Fruit fly (Drosophila melanogaster) whole organism, prepupa: ENCODE measurements around the gene CG33124.
A peak's percentile ranks its signal among the peaks of the same experiment; 100 is the strongest.

Source experiments
- CG10631 ChIP-seq: fragments of 200-800 bp; sonication (Bioruptor generic); optimal IDR thresholded peaks from 2 replicates; lab custom pipeline; 2016; ENCODE audit warnings: missing biosample characterization, missing genetic modification characterization
- CG10669 ChIP-seq: fragments of 200-800 bp; sonication (Bioruptor generic); optimal IDR thresholded peaks from 3 replicates; lab custom pipeline; 2018; ENCODE audit warnings: missing biosample characterization, mild to moderate bottlenecking, missing genetic modification characterization, moderate library complexity
- CG11902 ChIP-seq: fragments of 200-800 bp; sonication (Bioruptor generic); optimal IDR thresholded peaks from 3 replicates; lab custom pipeline; 2016; ENCODE audit warnings: missing biosample characterization, missing genetic modification characterization
- CG15336 ChIP-seq: fragments of 200-800 bp; sonication (Bioruptor generic); IDR thresholded peaks from 2 replicates; pipeline ENCODE4 v1.3.6; 2022; ENCODE audit warnings: missing biosample characterization, missing genetic modification characterization
- CG1621 ChIP-seq: fragments of 200-800 bp; sonication (Bioruptor generic); optimal IDR thresholded peaks from 3 replicates; lab custom pipeline; 2018; ENCODE audit warnings: missing biosample characterization, mild to moderate bottlenecking, missing genetic modification characterization
- CG16779 ChIP-seq: fragments of 200-800 bp; sonication (Bioruptor generic); optimal IDR thresholded peaks from 3 replicates; lab custom pipeline; 2017; ENCODE audit warnings: missing biosample characterization, mild to moderate bottlenecking, missing genetic modification characterization
- CG3032 ChIP-seq: fragments of 200-800 bp; optimal IDR thresholded peaks from 2 replicates; lab custom pipeline; 2019; ENCODE audit warnings: missing biosample characterization, mild to moderate bottlenecking, missing genetic modification characterization, moderate library complexity
- CG32006 ChIP-seq: fragments of 200-800 bp; sonication (Bioruptor generic); optimal IDR thresholded peaks from 3 replicates; lab custom pipeline; 2017; ENCODE audit warnings: missing biosample characterization, mild to moderate bottlenecking, missing genetic modification characterization
- CG34406 ChIP-seq: fragments of 200-800 bp; sonication (Bioruptor generic); optimal IDR thresholded peaks from 3 replicates; lab custom pipeline; 2016; ENCODE audit warnings: missing biosample characterization, missing genetic modification characterization
- CG3919 ChIP-seq: fragments of 200-800 bp; sonication (Bioruptor generic); optimal IDR thresholded peaks from 3 replicates; lab custom pipeline; 2016; ENCODE audit warnings: missing biosample characterization, missing genetic modification characterization
- CG4318 ChIP-seq: fragments of 200-800 bp; sonication (Bioruptor generic); optimal IDR thresholded peaks from 3 replicates; lab custom pipeline; 2017; ENCODE audit warnings: missing biosample characterization, mild to moderate bottlenecking, missing genetic modification characterization
- CG6163 ChIP-seq: fragments of 200-800 bp; sonication (Bioruptor generic); IDR thresholded peaks from 3 replicates; pipeline ENCODE4 v1.3.6; 2022; ENCODE audit warnings: missing biosample characterization, missing genetic modification characterization
- CG6276 ChIP-seq: fragments of 200-800 bp; sonication (Bioruptor generic); optimal IDR thresholded peaks from 2 replicates; lab custom pipeline; 2017; ENCODE audit warnings: missing biosample characterization, mild to moderate bottlenecking, missing genetic modification characterization
- CG6792 ChIP-seq: fragments of 200-800 bp; sonication (Bioruptor generic); optimal IDR thresholded peaks from 3 replicates; lab custom pipeline; 2016; ENCODE audit warnings: missing biosample characterization, missing genetic modification characterization
- CG6854 ChIP-seq: fragments of 200-800 bp; sonication (Bioruptor generic); optimal IDR thresholded peaks from 2 replicates; lab custom pipeline; 2017; ENCODE audit warnings: missing biosample characterization, mild to moderate bottlenecking, missing genetic modification characterization
- CG7368 ChIP-seq: fragments of 200-800 bp; sonication (Bioruptor generic); optimal IDR thresholded peaks from 3 replicates; lab custom pipeline; 2016; ENCODE audit warnings: missing biosample characterization, missing genetic modification characterization
- CG8119 ChIP-seq: fragments of 200-800 bp; sonication (Bioruptor generic); IDR thresholded peaks from 3 replicates; pipeline ENCODE4 v1.3.6; 2022; ENCODE audit warnings: missing biosample characterization, missing genetic modification characterization
- CG8319 ChIP-seq: fragments of 200-800 bp; sonication (Bioruptor generic); optimal IDR thresholded peaks from 3 replicates; lab custom pipeline; 2016; ENCODE audit warnings: missing biosample characterization, missing genetic modification characterization
- CG8632 ChIP-seq: fragments of 200-800 bp; sonication (Bioruptor generic); optimal IDR thresholded peaks from 3 replicates; lab custom pipeline; 2016; ENCODE audit warnings: missing biosample characterization, missing genetic modification characterization
- CG9139 ChIP-seq: fragments of 200-800 bp; sonication (Bioruptor generic); optimal IDR thresholded peaks from 3 replicates; lab custom pipeline; 2017; ENCODE audit warnings: missing biosample characterization, mild to moderate bottlenecking, missing genetic modification characterization
- Eip78C ChIP-seq: fragments of 200-800 bp; sonication (Bioruptor generic); peaks from one replicate; lab custom pipeline; 2016; ENCODE audit warnings: missing biosample characterization, missing genetic modification characterization
- Eip93F ChIP-seq: fragments of 200-800 bp; sonication (Bioruptor generic); optimal IDR thresholded peaks from 2 replicates; lab custom pipeline; 2016; ENCODE audit warnings: missing biosample characterization, mild to moderate bottlenecking, missing genetic modification characterization
- Ets21C ChIP-seq: fragments of 200-800 bp; sonication (Bioruptor generic); optimal IDR thresholded peaks from 3 replicates; lab custom pipeline; 2016; ENCODE audit warnings: missing biosample characterization, missing genetic modification characterization
- Ets96B ChIP-seq: fragments of 200-800 bp; optimal IDR thresholded peaks from 2 replicates; lab custom pipeline; 2019; ENCODE audit warnings: missing biosample characterization, mild to moderate bottlenecking, missing genetic modification characterization, moderate library complexity
- Gug ChIP-seq: fragments of 200-800 bp; sonication (Bioruptor generic); IDR thresholded peaks from 2 replicates; pipeline ENCODE4 v1.3.6; 2022; ENCODE audit warnings: missing biosample characterization, missing genetic modification characterization
- Hr39 ChIP-seq: fragments of 200-800 bp; sonication (Bioruptor generic); optimal IDR thresholded peaks from 2 replicates; lab custom pipeline; 2016; ENCODE audit warnings: missing biosample characterization, missing genetic modification characterization
- Hr4 ChIP-seq: fragments of 200-800 bp; sonication (Bioruptor generic); optimal IDR thresholded peaks from 3 replicates; lab custom pipeline; 2016; ENCODE audit warnings: missing biosample characterization, missing genetic modification characterization
- Lpt ChIP-seq: fragments of 200-800 bp; sonication (Bioruptor generic); optimal IDR thresholded peaks from 3 replicates; lab custom pipeline; 2016; ENCODE audit warnings: missing biosample characterization, missing genetic modification characterization
- Met ChIP-seq: fragments of 200-800 bp; sonication (Bioruptor generic); optimal IDR thresholded peaks from 3 replicates; lab custom pipeline; 2016; ENCODE audit warnings: missing biosample characterization, missing genetic modification characterization
- OdsH ChIP-seq: fragments of 200-800 bp; sonication (Bioruptor generic); optimal IDR thresholded peaks from 3 replicates; lab custom pipeline; 2016; ENCODE audit warnings: missing biosample characterization, missing genetic modification characterization
- Smox ChIP-seq: fragments of 200-800 bp; sonication (Bioruptor generic); optimal IDR thresholded peaks from 3 replicates; lab custom pipeline; 2016; ENCODE audit warnings: missing biosample characterization, missing genetic modification characterization
- Sox102F ChIP-seq: fragments of 200-800 bp; sonication (Bioruptor generic); optimal IDR thresholded peaks from 2 replicates; lab custom pipeline; 2016; ENCODE audit warnings: missing biosample characterization, mild to moderate bottlenecking, missing genetic modification characterization
- Sox14 ChIP-seq: fragments of 200-800 bp; sonication (Bioruptor generic); optimal IDR thresholded peaks from 3 replicates; lab custom pipeline; 2016; ENCODE audit warnings: missing biosample characterization, missing genetic modification characterization
- Sox15 ChIP-seq: fragments of 200-800 bp; sonication (Bioruptor generic); optimal IDR thresholded peaks from 3 replicates; lab custom pipeline; 2016; ENCODE audit warnings: missing biosample characterization, missing genetic modification characterization
- achi ChIP-seq: fragments of 200-800 bp; sonication (Bioruptor generic); optimal IDR thresholded peaks from 3 replicates; lab custom pipeline; 2016; ENCODE audit warnings: missing biosample characterization, missing genetic modification characterization
- acj6 ChIP-seq: fragments of 200-800 bp; sonication (Bioruptor generic); optimal IDR thresholded peaks from 3 replicates; lab custom pipeline; 2016; ENCODE audit warnings: missing biosample characterization, missing genetic modification characterization
- dac ChIP-seq: fragments of 200-800 bp; sonication (Bioruptor generic); optimal IDR thresholded peaks from 2 replicates; lab custom pipeline; 2017; ENCODE audit warnings: missing biosample characterization, mild to moderate bottlenecking, missing genetic modification characterization
- dsx ChIP-seq: fragments of 200-800 bp; optimal IDR thresholded peaks from 3 replicates; lab custom pipeline; 2019; ENCODE audit warnings: missing biosample characterization, mild to moderate bottlenecking, missing genetic modification characterization, moderate library complexity; ENCODE audit not compliant: poor library complexity, severe bottlenecking
- eg ChIP-seq: fragments of 200-800 bp; sonication (Bioruptor generic); IDR thresholded peaks from 3 replicates; pipeline ENCODE4 v1.3.6; 2022; ENCODE audit warnings: missing biosample characterization, missing genetic modification characterization
- esn ChIP-seq: fragments of 200-800 bp; sonication (Bioruptor generic); optimal IDR thresholded peaks from 2 replicates; lab custom pipeline; 2016; ENCODE audit warnings: missing biosample characterization, mild to moderate bottlenecking, missing genetic modification characterization, moderate library complexity
- fd59A ChIP-seq: fragments of 200-800 bp; sonication (Bioruptor generic); optimal IDR thresholded peaks from 2 replicates; lab custom pipeline; 2017; ENCODE audit warnings: missing biosample characterization, mild to moderate bottlenecking, missing genetic modification characterization, missing genetic modification reagents
- fkh ChIP-seq: fragments of 200-800 bp; sonication (Bioruptor generic); optimal IDR thresholded peaks from 3 replicates; lab custom pipeline; 2017; ENCODE audit warnings: missing biosample characterization, mild to moderate bottlenecking, missing genetic modification characterization, moderate library complexity
- lz ChIP-seq: fragments of 200-800 bp; sonication (Bioruptor generic); optimal IDR thresholded peaks from 3 replicates; lab custom pipeline; 2016; ENCODE audit warnings: missing biosample characterization, missing genetic modification characterization
- pdm3 ChIP-seq: fragments of 200-800 bp; sonication (Bioruptor generic); optimal IDR thresholded peaks from 3 replicates; lab custom pipeline; 2016; ENCODE audit warnings: missing biosample characterization, missing genetic modification characterization
- salr ChIP-seq, 2 experiments: fragments of 200-800 bp; sonication (Bioruptor generic); optimal IDR thresholded peaks; 3 replicates each; lab custom pipeline; 2016 to 2018; ENCODE audit warnings: missing biosample characterization in 2 of 2, missing genetic modification characterization in 2 of 2, mild to moderate bottlenecking in 1 of 2
- spab ChIP-seq: fragments of 200-800 bp; sonication (Bioruptor generic); optimal IDR thresholded peaks from 2 replicates; lab custom pipeline; 2017; ENCODE audit warnings: missing biosample characterization, mild to moderate bottlenecking, missing genetic modification characterization, missing genetic modification reagents
- ss ChIP-seq, 2 experiments: fragments of 200-800 bp; sonication (Bioruptor generic); optimal IDR thresholded peaks; 2 replicates in 1 of 2; 3 replicates in 1 of 2; lab custom pipeline; 2017 to 2018; ENCODE audit warnings: mild to moderate bottlenecking in 2 of 2, missing biosample characterization in 2 of 2, missing genetic modification characterization in 2 of 2, moderate library complexity in 1 of 2
- svp ChIP-seq: fragments of 200-800 bp; sonication (Bioruptor generic); peaks from one replicate; lab custom pipeline; 2016; ENCODE audit warnings: missing biosample characterization, missing genetic modification characterization
- topi ChIP-seq: fragments of 200-800 bp; sonication (Bioruptor generic); optimal IDR thresholded peaks from 3 replicates; lab custom pipeline; 2016; ENCODE audit warnings: missing biosample characterization, missing genetic modification characterization

CG33124 gene

DNA sequence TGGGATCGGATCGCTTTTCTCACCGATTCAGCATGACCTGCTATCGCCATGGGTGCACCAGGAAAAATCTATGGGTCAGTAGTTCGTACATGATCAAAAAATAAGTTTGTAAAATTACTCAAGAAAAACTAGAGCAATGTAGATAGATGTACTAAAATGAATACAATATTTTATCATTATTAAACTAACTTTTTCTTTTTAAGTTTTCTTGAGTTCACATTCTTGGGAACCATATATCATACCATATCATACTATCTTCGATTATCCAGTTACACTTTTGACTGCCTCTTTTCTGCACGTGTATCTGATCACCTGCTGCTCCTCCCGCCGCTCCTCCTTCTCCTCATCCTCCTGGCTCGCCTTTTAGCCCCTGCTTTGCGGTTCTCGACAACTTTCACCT lies 23.5 kb downstream of the CG33124 start (continued):
- TF ChIP-seq acj6 (GFP tag; lab: Kevin White, UChicago) (peak; percentile 29), pdm3 (GFP tag; lab: Kevin White, UChicago) (peak; percentile 48), Smox (GFP tag; lab: Kevin White, UChicago) (peak; percentile 49), lz (peak; percentile 36), Ets21C (peak; percentile 6), CG6163 (GFP tag; lab: Robert Waterston, UW) (0 out of 3 replicates have a peak, but pooled peaks have one; percentile 27), topi (GFP tag; lab: Kevin White, UChicago) (peak; percentile 29), Sox102F (GFP tag; lab: Kevin White, UChicago) (peak; percentile 20), CG9139 (GFP tag; lab: Kevin White, UChicago) (no peak), Eip78C (peak; percentile 87), dsx (GFP tag; lab: Kevin White, UChicago) (no peak)

DNA sequence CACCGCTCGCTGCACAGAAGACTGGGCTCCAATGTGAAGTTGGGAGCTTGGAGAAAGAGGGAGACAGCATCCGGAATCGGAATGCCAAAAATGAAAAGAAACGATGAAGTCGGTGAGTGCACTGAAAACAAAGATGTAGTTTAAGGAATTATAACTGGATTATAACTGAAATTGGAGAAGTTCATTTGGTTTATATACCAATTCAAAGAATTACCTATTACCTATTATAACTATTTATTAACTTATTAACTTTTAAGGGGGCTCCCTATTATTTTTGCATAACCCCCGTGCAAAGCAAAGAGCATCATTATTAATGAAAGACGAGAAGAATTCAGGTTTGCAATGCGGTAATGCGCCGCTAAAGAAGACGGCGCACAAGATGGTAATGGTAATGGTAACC lies 24.2 kb downstream of the CG33124 start:
- TF ChIP-seq esn (GFP tag; lab: Kevin White, UChicago) (peak; percentile 56), dac (GFP tag; lab: Kevin White, UChicago) (no peak), CG15336 (GFP tag; lab: Robert Waterston, UW) (0 out of 2 replicates have a peak, but pooled peaks have one; percentile 55), spab (GFP tag; lab: Kevin White, UChicago) (no peak), Hr4 (GFP tag; lab: Kevin White, UChicago) (no peak), CG3032 (peak; percentile 22), salr (GFP tag; optimal IDR thresholded peaks at IDR 0.05; lab: Kevin White, UChicago) (peak in 1 of 2 experiments; percentile 27), achi (peak; percentile 61), svp (GFP tag; lab: Kevin White, UChicago) (peak; percentile 81), fd59A (GFP tag; lab: Kevin White, UChicago) (no peak), Sox14 (GFP tag; lab: Kevin White, UChicago) (peak; percentile 9), CG11902 (GFP tag; lab: Kevin White, UChicago) (no peak), CG1621 (no peak), CG6276 (GFP tag; lab: Kevin White, UChicago) (peak; percentile 56), CG16779 (tag; lab: Kevin White, UChicago) (no peak), Lpt (GFP tag; lab: Kevin White, UChicago) (no peak), Ets96B (tag; lab: Kevin White, UChicago) (peak; percentile 38), fkh (GFP tag; lab: Kevin White, UChicago) (no peak), OdsH (peak; percentile 61), Eip93F (peak; percentile 16), CG4318 (GFP tag; lab: Kevin White, UChicago) (peak; percentile 2), CG8319 (GFP tag; lab: Kevin White, UChicago) (peak; percentile 30), CG32006 (GFP tag; lab: Kevin White, UChicago) (peak; percentile 62), ss (GFP tag; optimal IDR thresholded peaks at IDR 0.05; lab: Kevin White, UChicago) (peak in 1 of 2 experiments; percentile 7), topi (GFP tag; lab: Kevin White, UChicago) (peak; percentile 17), CG10631 (GFP tag; lab: Kevin White, UChicago) (peak; percentile 56), Sox102F (GFP tag; lab: Kevin White, UChicago) (peak; percentile 51), Sox15 (GFP tag; lab: Kevin White, UChicago) (peak; percentile 17), Eip78C (peak; percentile 87), CG34406 (GFP tag; lab: Kevin White, UChicago) (peak; percentile 63), CG10669 (GFP tag; lab: Kevin White, UChicago) (peak; percentile 7), CG6792 (GFP tag; lab: Kevin White, UChicago) (peak; percentile 52), Gug (GFP tag; lab: Robert Waterston, UW) (0 out of 2 replicates have a peak, but pooled peaks have one; percentile 46), CG7368 (GFP tag; lab: Kevin White, UChicago) (peak; percentile 10), CG8119 (peak; percentile 70), CG6163 (GFP tag; lab: Robert Waterston, UW) (peak; percentile 71), Hr39 (GFP tag; lab: Kevin White, UChicago) (peak; percentile 6), Met (GFP tag; lab: Kevin White, UChicago) (peak; percentile 50), dsx (GFP tag; lab: Kevin White, UChicago) (no peak), CG6854 (no peak), eg (peak; percentile 66), acj6 (GFP tag; lab: Kevin White, UChicago) (peak; percentile 60), CG8632 (peak; percentile 26), pdm3 (GFP tag; lab: Kevin White, UChicago) (peak; percentile 43), CG3919 (GFP tag; lab: Kevin White, UChicago) (peak; percentile 60), Smox (GFP tag; lab: Kevin White, UChicago) (peak; percentile 44)
